Fruit fly (Drosophila melanogaster): ENCODE measurements around the gene cocoon.

cocoon gene

DNA sequence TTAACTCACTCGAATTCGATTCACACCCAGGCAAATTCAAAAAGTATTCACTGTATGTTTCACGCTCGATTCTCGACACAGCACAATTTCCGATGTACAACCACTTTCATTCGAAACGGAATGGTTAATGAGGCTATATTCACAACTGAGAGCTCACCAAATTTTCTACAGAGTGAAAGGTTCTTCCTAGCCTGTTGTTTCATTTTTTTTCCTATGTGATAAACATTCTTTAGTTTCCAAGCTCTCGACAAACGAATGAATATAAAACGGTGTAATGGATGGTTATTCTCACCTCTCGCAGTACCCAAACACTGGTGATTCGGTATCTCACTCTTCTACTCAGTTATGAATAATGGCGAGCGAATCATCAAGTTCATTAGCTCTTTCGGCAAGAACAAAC is at the start of gene cocoon:
Gene cocoon, minus strand, starts transcription at position 101 of the 400 bp plus-strand sequence.
- TF ChIP-seq tin (GFP tag; optimal IDR thresholded peaks at IDR 0.05), result no peak

DNA sequence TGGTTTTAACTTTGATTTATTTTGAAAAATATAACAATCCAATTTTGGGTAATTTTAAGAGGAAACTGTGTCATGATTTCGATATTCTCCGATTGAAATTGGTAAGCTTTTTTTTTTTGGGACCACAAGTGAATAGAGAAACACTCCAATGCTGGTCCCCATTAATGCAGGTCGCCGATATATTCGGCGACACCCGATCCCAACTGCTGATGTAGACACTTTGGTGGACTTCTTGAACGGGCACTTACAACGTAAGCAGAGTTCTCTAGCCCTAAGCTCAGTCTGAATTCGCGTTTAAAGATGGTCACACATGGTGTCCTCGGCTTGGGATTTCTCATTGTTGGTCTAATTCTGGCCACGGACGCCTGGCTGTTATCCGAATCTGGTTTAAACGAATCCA is 46.4 kb upstream of the cocoon start, which contains the start of gene yellow-k:
Gene yellow-k, plus strand, starts transcription at position 301 of the 400 bp plus-strand sequence.
- TF ChIP-seq H2.0 (GFP tag; IDR thresholded peaks at IDR 0.05) (no peak), Bgb (GFP tag; IDR thresholded peaks at IDR 0.05; ENCODE audit: partially characterized antibody) (no peak), Fer2 (tag; optimal IDR thresholded peaks at IDR 0.05) (no peak), CG7928 (GFP tag; optimal IDR thresholded peaks at IDR 0.05) (no peak), Sry-β (GFP tag; optimal IDR thresholded peaks at IDR 0.05) (no peak), CG2116 (GFP tag; optimal IDR thresholded peaks at IDR 0.05) (no peak), Rfx (GFP tag; IDR thresholded peaks at IDR 0.05) (no peak)

dm6 chr3L:15519920-15520319 is 46.0 kb upstream of the cocoon start:
- TF ChIP-seq ham (GFP tag; IDR thresholded peaks at IDR 0.05), result no peak
- peak; percentile 94 for TF ChIP-seq exex (tag; optimal IDR thresholded peaks at IDR 0.05)
- peak; percentile 54 for TF ChIP-seq sug (tag; optimal IDR thresholded peaks at IDR 0.05)
- TF ChIP-seq Lhr (GFP tag; optimal IDR thresholded peaks at IDR 0.05), result no peak
- no peak for TF ChIP-seq NfI (GFP tag; optimal IDR thresholded peaks at IDR 0.05)
- TF ChIP-seq Hmx (GFP tag; optimal IDR thresholded peaks at IDR 0.05), result no peak
- no peak for TF ChIP-seq Rfx (GFP tag; IDR thresholded peaks at IDR 0.05)
- TF ChIP-seq stc (GFP tag; IDR thresholded peaks at IDR 0.05), result no peak
- TF ChIP-seq cwo (GFP tag; optimal IDR thresholded peaks at IDR 0.05), result no peak
- TF ChIP-seq BtbVII (GFP tag; optimal IDR thresholded peaks at IDR 0.05), result peak; percentile 22
- no peak for TF ChIP-seq CG10431 (GFP tag; optimal IDR thresholded peaks at IDR 0.05)
- peak; percentile 62 for TF ChIP-seq CG34376 (GFP tag; optimal IDR thresholded peaks at IDR 0.05)
- TF ChIP-seq Rx (GFP tag; IDR thresholded peaks at IDR 0.05), result no peak
- no peak for TF ChIP-seq pzg (GFP tag; optimal IDR thresholded peaks at IDR 0.05)
- no peak for TF ChIP-seq trem (tag; optimal IDR thresholded peaks at IDR 0.05)
- TF ChIP-seq bigmax (GFP tag; optimal IDR thresholded peaks at IDR 0.05), result peak; percentile 74
- no peak for TF ChIP-seq repo (GFP tag; optimal IDR thresholded peaks at IDR 0.05)
- no peak for TF ChIP-seq CG2129 (GFP tag; IDR thresholded peaks at IDR 0.05; ENCODE audit: partially characterized antibody)
- TF ChIP-seq Meics (GFP tag; optimal IDR thresholded peaks at IDR 0.05), result peak; percentile 10
- TF ChIP-seq gcm2 (GFP tag; optimal IDR thresholded peaks at IDR 0.05), result no peak
- TF ChIP-seq sens (GFP tag), result peak; percentile 57
- peak; percentile 66 for TF ChIP-seq CG2678 (tag; optimal IDR thresholded peaks at IDR 0.05)

DNA sequence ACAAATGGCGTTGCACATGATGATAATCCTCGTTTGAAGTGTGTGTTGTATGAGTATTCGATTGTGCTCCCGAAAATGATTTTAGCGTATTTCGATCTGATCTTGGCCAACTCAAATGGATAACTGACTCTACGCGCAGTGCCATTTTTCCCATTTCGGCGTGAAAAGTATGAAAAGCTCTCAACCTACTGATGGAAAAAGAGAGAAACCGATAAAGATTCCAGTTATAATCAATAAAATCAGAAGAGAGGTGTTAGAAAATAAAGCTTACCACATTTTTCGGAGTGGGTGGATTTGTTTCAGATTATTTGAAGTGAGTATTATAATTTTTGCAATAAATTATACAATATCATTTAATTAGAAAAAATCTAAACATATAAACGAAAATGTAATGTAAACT is 45.6 kb upstream of the cocoon start, which contains the start of gene mex1:
Gene mex1, minus strand, starts transcription at position 101 of the 400 bp plus-strand sequence.
- no peak for TF ChIP-seq lov (optimal IDR thresholded peaks at IDR 0.05)
- no peak for TF ChIP-seq lov (GFP tag; IDR thresholded peaks at IDR 0.05)
- peak; percentile 9 for TF ChIP-seq CG18599 (GFP tag; optimal IDR thresholded peaks at IDR 0.05)
- no peak for TF ChIP-seq CG12299 (tag; optimal IDR thresholded peaks at IDR 0.05)
- peak; percentile 30 for TF ChIP-seq cwo (GFP tag; optimal IDR thresholded peaks at IDR 0.05)
- no peak for TF ChIP-seq Mes4 (GFP tag; optimal IDR thresholded peaks at IDR 0.05)
- peak; percentile 46 for TF ChIP-seq Meics (GFP tag; optimal IDR thresholded peaks at IDR 0.05)

dm6 chr3L:15518344-15518743 is 44.4 kb upstream of the cocoon start:
- TF ChIP-seq pb (GFP tag; optimal IDR thresholded peaks at IDR 0.05), result no peak
- no peak for TF ChIP-seq CG17912 (GFP tag; optimal IDR thresholded peaks at IDR 0.05)
- no peak for TF ChIP-seq Jarid2 (GFP tag; optimal IDR thresholded peaks at IDR 0.05)
- TF ChIP-seq emc (GFP tag; optimal IDR thresholded peaks at IDR 0.05), result no peak
- TF ChIP-seq sqz (GFP tag; optimal IDR thresholded peaks at IDR 0.05), result no peak
- TF ChIP-seq slou (GFP tag; optimal IDR thresholded peaks at IDR 0.05), result no peak
- no peak for TF ChIP-seq prd (optimal IDR thresholded peaks at IDR 0.05)
- TF ChIP-seq prd (GFP tag; IDR thresholded peaks at IDR 0.05), result no peak
- TF ChIP-seq Vsx1 (GFP tag; optimal IDR thresholded peaks at IDR 0.05), result no peak
- peak; percentile 4 for TF ChIP-seq lab (GFP tag; optimal IDR thresholded peaks at IDR 0.05)
- no peak for TF ChIP-seq CG2875 (GFP tag; optimal IDR thresholded peaks at IDR 0.05)
- TF ChIP-seq CG30020 (tag; optimal IDR thresholded peaks at IDR 0.05), result no peak
- no peak for TF ChIP-seq Dip3 (GFP tag; optimal IDR thresholded peaks at IDR 0.05)
